Fruit fly (Drosophila melanogaster) whole organism, embryonic: Measurements from ENCODE around the gene CG6607.

Experiments
- BEAF-32 ChIP-seq: fragments of 200-800 bp; sonication (Bioruptor generic); optimal IDR thresholded peaks from 3 replicates; lab custom pipeline; 2017; ENCODE audit warnings: missing biosample characterization, missing genetic modification characterization, mild to moderate bottlenecking, moderate library complexity, missing genetic modification reagents
- Bdp1 ChIP-seq: fragments of 200-800 bp; sonication (Bioruptor generic); optimal IDR thresholded peaks from 3 replicates; lab custom pipeline; 2016; ENCODE audit warnings: missing biosample characterization, missing genetic modification characterization
- CG10267 ChIP-seq: fragments of 200-800 bp; sonication (Bioruptor generic); optimal IDR thresholded peaks from 2 replicates; lab custom pipeline; 2018; ENCODE audit warnings: missing biosample characterization, mild to moderate bottlenecking, missing genetic modification characterization, moderate library complexity
- CG10543 ChIP-seq: fragments of 200-800 bp; sonication (Bioruptor generic); optimal IDR thresholded peaks from 3 replicates; lab custom pipeline; 2017; ENCODE audit warnings: missing biosample characterization, mild to moderate bottlenecking, missing genetic modification characterization, moderate library complexity
- CG11247 ChIP-seq: fragments of 200-800 bp; sonication (Bioruptor generic); IDR thresholded peaks from 2 replicates; pipeline ENCODE4 v1.3.6; 2022; ENCODE audit warnings: missing biosample characterization, missing genetic modification characterization
- CG12155 ChIP-seq: fragments of 200-800 bp; sonication (Bioruptor generic); optimal IDR thresholded peaks from 3 replicates; lab custom pipeline; 2016; ENCODE audit warnings: missing biosample characterization, missing genetic modification characterization
- CG12219 ChIP-seq: fragments of 200-800 bp; sonication (Bioruptor generic); optimal IDR thresholded peaks from 3 replicates; lab custom pipeline; 2018; ENCODE audit warnings: missing biosample characterization, mild to moderate bottlenecking, missing genetic modification characterization
- CG12769 ChIP-seq: fragments of 200-800 bp; sonication (Bioruptor generic); optimal IDR thresholded peaks from 2 replicates; lab custom pipeline; 2019; ENCODE audit warnings: missing biosample characterization, mild to moderate bottlenecking, missing genetic modification characterization, moderate library complexity
- CG1529 ChIP-seq: fragments of 200-800 bp; sonication (Bioruptor generic); optimal IDR thresholded peaks from 3 replicates; lab custom pipeline; 2018; ENCODE audit warnings: missing biosample characterization, missing genetic modification characterization
- CG15696 ChIP-seq: fragments of 200-800 bp; sonication (Bioruptor generic); optimal IDR thresholded peaks from 2 replicates; lab custom pipeline; 2019; ENCODE audit warnings: missing biosample characterization, mild to moderate bottlenecking, missing genetic modification characterization, moderate library complexity
- CG18764 ChIP-seq: fragments of 200-800 bp; sonication (Bioruptor generic); optimal IDR thresholded peaks from 3 replicates; lab custom pipeline; 2016; ENCODE audit warnings: missing biosample characterization, missing genetic modification characterization
- CG30431 ChIP-seq: fragments of 200-800 bp; sonication (Bioruptor generic); optimal IDR thresholded peaks from 2 replicates; lab custom pipeline; 2017; ENCODE audit warnings: missing biosample characterization, missing genetic modification characterization
- CG32772 ChIP-seq: fragments of 200-800 bp; sonication (Bioruptor generic); IDR thresholded peaks from 2 replicates; pipeline ENCODE4 v1.3.6; 2022; ENCODE audit warnings: missing biosample characterization, missing genetic modification characterization
- CG33213 ChIP-seq: fragments of 200-800 bp; sonication (Bioruptor generic); optimal IDR thresholded peaks from 3 replicates; lab custom pipeline; 2016; ENCODE audit warnings: missing biosample characterization, missing genetic modification characterization
- CG3726 ChIP-seq: fragments of 200-800 bp; sonication (Bioruptor generic); IDR thresholded peaks from 3 replicates; pipeline ENCODE4, ENCODE4 v1.3.6; 2022; ENCODE audit warnings: missing biosample characterization, missing genetic modification characterization
- CG4730 ChIP-seq: fragments of 200-800 bp; sonication (Bioruptor generic); IDR thresholded peaks from 2 replicates; pipeline ENCODE4 v1.3.6; 2022; ENCODE audit warnings: missing biosample characterization, missing genetic modification characterization
- CG6813 ChIP-seq: fragments of 200-800 bp; sonication (Bioruptor generic); optimal IDR thresholded peaks from 2 replicates; lab custom pipeline; 2017; ENCODE audit warnings: missing biosample characterization, missing genetic modification characterization, mild to moderate bottlenecking, moderate library complexity, missing genetic modification reagents
- CG6854 ChIP-seq: fragments of 200-800 bp; sonication (Bioruptor generic); optimal IDR thresholded peaks from 3 replicates; lab custom pipeline; 2017; ENCODE audit warnings: missing biosample characterization, mild to moderate bottlenecking, missing genetic modification characterization
- CG8290 ChIP-seq, 3 experiments: fragments of 200-800 bp; sonication (Bioruptor generic); optimal IDR thresholded peaks; 2 replicates each; lab custom pipeline; 2016 to 2019; ENCODE audit warnings: missing biosample characterization in 3 of 3, missing genetic modification characterization in 3 of 3, mild to moderate bottlenecking in 2 of 3, moderate library complexity in 1 of 3
- CG9437 ChIP-seq: fragments of 200-800 bp; sonication (Bioruptor generic); optimal IDR thresholded peaks from 2 replicates; lab custom pipeline; 2018; ENCODE audit warnings: missing biosample characterization, mild to moderate bottlenecking, missing genetic modification characterization
- CG9797 ChIP-seq: fragments of 200-800 bp; sonication (Bioruptor generic); optimal IDR thresholded peaks from 3 replicates; lab custom pipeline; 2018; ENCODE audit warnings: missing biosample characterization, mild to moderate bottlenecking, missing genetic modification characterization
- Dll ChIP-seq: fragments of 200-800 bp; sonication (Bioruptor generic); IDR thresholded peaks from 4 replicates; pipeline ENCODE4 v1.3.6; 2022; ENCODE audit warnings: missing biosample characterization, missing genetic modification characterization; ENCODE audit not compliant: partially characterized antibody
- Dp ChIP-seq: fragments of 200-800 bp; sonication (Bioruptor generic); optimal IDR thresholded peaks from 2 replicates; lab custom pipeline; 2018; ENCODE audit warnings: missing biosample characterization, mild to moderate bottlenecking, missing genetic modification characterization, moderate library complexity
- E2f2 ChIP-seq: fragments of 200-800 bp; sonication (Bioruptor generic); IDR thresholded peaks from 2 replicates; pipeline ENCODE4 v1.3.6; 2022; ENCODE audit warnings: missing biosample characterization, missing genetic modification characterization
- Ets65A ChIP-seq: fragments of 200-800 bp; sonication (Bioruptor generic); peaks from one replicate; lab custom pipeline; 2016; ENCODE audit warnings: missing biosample characterization, missing genetic modification characterization
- HLH4C ChIP-seq: fragments of 200-800 bp; sonication (Bioruptor generic); IDR thresholded peaks from 3 replicates; pipeline ENCODE4 v1.3.6; 2022; ENCODE audit warnings: missing biosample characterization, missing genetic modification characterization; ENCODE audit not compliant: partially characterized antibody
- HmgZ ChIP-seq: fragments of 200-800 bp; sonication (Bioruptor generic); optimal IDR thresholded peaks from 2 replicates; lab custom pipeline; 2018; ENCODE audit warnings: missing biosample characterization, mild to moderate bottlenecking, missing genetic modification characterization
- Hr39 ChIP-seq: fragments of >200 bp; optimal IDR thresholded peaks from 2 replicates; lab custom pipeline; 2017
- NK7.1 ChIP-seq: fragments of 200-800 bp; sonication (Bioruptor generic); optimal IDR thresholded peaks from 3 replicates; lab custom pipeline; 2016; ENCODE audit warnings: missing biosample characterization, missing genetic modification characterization
- Ssrp ChIP-seq: fragments of 200-800 bp; sonication (Bioruptor generic); optimal IDR thresholded peaks from 2 replicates; lab custom pipeline; 2018; ENCODE audit warnings: missing biosample characterization, mild to moderate bottlenecking, missing genetic modification characterization, moderate library complexity
- Trl ChIP-seq, 3 experiments: fragments of >200 bp in 2 of 3; fragments of 200-800 bp in 1 of 3; sonication (Bioruptor generic) in 1 of 3; optimal IDR thresholded peaks; 2 replicates in 1 of 3; 3 replicates in 2 of 3; lab custom pipeline; 2016 to 2017; ENCODE audit warnings: missing biosample characterization in 1 of 3, missing genetic modification characterization in 1 of 3
- Usf ChIP-seq: fragments of 200-800 bp; sonication (Bioruptor generic); optimal IDR thresholded peaks from 2 replicates; lab custom pipeline; 2017; ENCODE audit warnings: missing genotype, missing biosample characterization, missing genetic modification characterization
- Vsx1 ChIP-seq: fragments of 200-800 bp; sonication (Bioruptor generic); optimal IDR thresholded peaks from 2 replicates; lab custom pipeline; 2017; ENCODE audit warnings: missing biosample characterization, mild to moderate bottlenecking, missing genetic modification characterization, missing genetic modification reagents
- al ChIP-seq: fragments of 200-800 bp; sonication (Bioruptor generic); IDR thresholded peaks from 2 replicates; pipeline ENCODE4 v1.3.6; 2022; ENCODE audit warnings: missing biosample characterization, missing genetic modification characterization
- ap ChIP-seq: fragments of 200-800 bp; sonication (Bioruptor generic); IDR thresholded peaks from 2 replicates; pipeline ENCODE4 v1.3.6; 2022; ENCODE audit warnings: missing biosample characterization, missing genetic modification characterization
- disco-r ChIP-seq: fragments of 200-800 bp; sonication (Bioruptor generic); optimal IDR thresholded peaks from 2 replicates; lab custom pipeline; 2016; ENCODE audit warnings: missing biosample characterization, missing genetic modification characterization
- ems ChIP-seq: fragments of 200-800 bp; sonication (Bioruptor generic); optimal IDR thresholded peaks from 3 replicates; lab custom pipeline; 2016; ENCODE audit warnings: missing biosample characterization, missing genetic modification characterization
- ftz-f1 ChIP-seq: fragments of 200-800 bp; sonication (Bioruptor generic); optimal IDR thresholded peaks from 2 replicates; lab custom pipeline; 2016; ENCODE audit warnings: missing biosample characterization, missing genetic modification characterization
- grn ChIP-seq: fragments of 200-800 bp; sonication (Bioruptor generic); optimal IDR thresholded peaks from 3 replicates; lab custom pipeline; 2017; ENCODE audit warnings: missing biosample characterization, missing genetic modification characterization
- luna ChIP-seq: fragments of 200-800 bp; sonication (Bioruptor generic); optimal IDR thresholded peaks from 2 replicates; lab custom pipeline; 2016; ENCODE audit warnings: missing biosample characterization, missing genetic modification characterization
- nerfin-1 ChIP-seq: fragments of 200-800 bp; sonication (Bioruptor generic); optimal IDR thresholded peaks from 3 replicates; lab custom pipeline; 2019; ENCODE audit warnings: missing biosample characterization, mild to moderate bottlenecking, missing genetic modification characterization, moderate library complexity
- nom ChIP-seq: fragments of 200-800 bp; sonication (Bioruptor generic); optimal IDR thresholded peaks from 2 replicates; lab custom pipeline; 2017; ENCODE audit warnings: missing biosample characterization, missing genetic modification characterization, mild to moderate bottlenecking, moderate library complexity, missing genetic modification reagents
- oc ChIP-seq: fragments of 200-800 bp; sonication (Bioruptor generic); optimal IDR thresholded peaks from 2 replicates; lab custom pipeline; 2018; ENCODE audit warnings: missing biosample characterization, mild to moderate bottlenecking, missing genetic modification characterization, moderate library complexity
- p53 ChIP-seq: fragments of 200-800 bp; sonication (Bioruptor generic); optimal IDR thresholded peaks from 2 replicates; lab custom pipeline; 2016; ENCODE audit warnings: missing biosample characterization, missing genetic modification characterization
- pb ChIP-seq: fragments of 200-800 bp; sonication (Bioruptor generic); optimal IDR thresholded peaks from 3 replicates; lab custom pipeline; 2016; ENCODE audit warnings: missing biosample characterization, missing genetic modification characterization
- salm ChIP-seq: fragments of 200-800 bp; sonication (Bioruptor generic); optimal IDR thresholded peaks from 2 replicates; lab custom pipeline; 2018; ENCODE audit warnings: missing biosample characterization, mild to moderate bottlenecking, missing genetic modification characterization
- scrt ChIP-seq: fragments of 200-800 bp; sonication (Bioruptor generic); optimal IDR thresholded peaks from 2 replicates; lab custom pipeline; 2018; ENCODE audit warnings: missing biosample characterization, mild to moderate bottlenecking, missing genetic modification characterization, moderate library complexity
- sima ChIP-seq: fragments of 200-800 bp; sonication (Bioruptor generic); optimal IDR thresholded peaks from 2 replicates; lab custom pipeline; 2016; ENCODE audit warnings: missing biosample characterization, missing genetic modification characterization
- tap ChIP-seq: fragments of 200-800 bp; optimal IDR thresholded peaks from 3 replicates; lab custom pipeline; 2019; ENCODE audit warnings: missing biosample characterization, mild to moderate bottlenecking, missing genetic modification characterization, moderate library complexity

The CG6607 gene

DNA sequence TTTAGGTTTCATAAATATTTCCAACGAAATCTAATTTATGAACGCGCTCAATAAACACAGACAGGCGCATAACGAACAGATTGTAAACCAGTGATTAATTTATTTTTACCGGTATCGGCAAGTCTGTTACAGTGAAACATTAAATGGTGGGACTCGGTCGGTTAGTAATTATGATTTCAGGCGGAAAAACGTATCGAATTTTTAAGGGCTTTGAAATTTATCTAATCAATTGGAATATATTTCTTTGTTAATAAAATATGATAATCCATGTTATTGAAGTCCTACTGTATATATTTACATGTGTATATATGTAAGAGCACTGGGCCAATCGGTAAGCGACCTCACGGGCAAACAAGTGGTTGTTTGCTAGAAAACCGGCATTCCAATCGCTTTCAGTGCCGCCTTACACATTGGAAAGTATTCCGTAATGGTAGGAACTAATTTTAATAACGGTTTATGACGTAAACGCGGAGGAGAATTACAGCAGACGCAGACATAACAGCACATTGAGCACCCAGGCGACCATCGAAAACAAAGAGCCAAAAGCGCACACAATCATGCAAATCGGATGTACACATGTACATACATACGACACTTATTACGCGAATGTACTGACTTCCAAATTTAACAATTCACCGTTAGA, 15.3 kb downstream of the CG6607 start (continued):
- TF ChIP-seq grn = peak; percentile 57
- no peak for TF ChIP-seq CG33213
- peak; percentile 95 for TF ChIP-seq CG10543
- peak; percentile 91 for TF ChIP-seq ap
- TF ChIP-seq CG32772 = peak; percentile 93
- peak; percentile 72 for TF ChIP-seq CG10267 (tag; lab: Kevin White, UChicago)
- peak; percentile 49 for TF ChIP-seq Usf (GFP tag; lab: Kevin White, UChicago)
- peak; percentile 94 for TF ChIP-seq CG4730 (GFP tag; lab: Robert Waterston, UW)
- TF ChIP-seq nom (GFP tag; lab: Kevin White, UChicago) = no peak
- TF ChIP-seq CG12219 = peak; percentile 93
- TF ChIP-seq al = peak; percentile 95
- TF ChIP-seq Ssrp = peak; percentile 85
- no peak for TF ChIP-seq CG9797
- TF ChIP-seq salm (tag; lab: Kevin White, UChicago) = peak; percentile 88
- TF ChIP-seq p53 = peak; percentile 17
- peak; percentile 88 for TF ChIP-seq luna (GFP tag; lab: Kevin White, UChicago)
- TF ChIP-seq Dp = peak; percentile 1
- TF ChIP-seq NK7.1 (GFP tag; lab: Kevin White, UChicago) = peak; percentile 50
- peak; percentile 86 for TF ChIP-seq nerfin-1 (tag; lab: Kevin White, UChicago)
- TF ChIP-seq CG3726 (GFP tag; lab: Robert Waterston, UW) = peak; percentile 85
- peak; percentile 78 for TF ChIP-seq CG6854 (GFP tag; lab: Kevin White, UChicago)
- peak; percentile 2 for TF ChIP-seq BEAF-32 (GFP tag; lab: Kevin White, UChicago)
- TF ChIP-seq CG12155 = peak; percentile 92
- TF ChIP-seq Bdp1 = peak; percentile 78
- TF ChIP-seq E2f2 = peak; percentile 78
- TF ChIP-seq CG15696 = peak; percentile 53
- TF ChIP-seq CG12769 = peak; percentile 98
- peak; percentile 30 for TF ChIP-seq pb
- peak; percentile 76 for TF ChIP-seq Vsx1 (GFP tag; lab: Kevin White, UChicago)
- TF ChIP-seq sima = peak; percentile 52
- no peak for TF ChIP-seq Trl (optimal IDR thresholded peaks at IDR 0.05; lab: Kevin White, UChicago)
- TF ChIP-seq Trl (GFP tag; optimal IDR thresholded peaks at IDR 0.05; lab: Kevin White, UChicago) = peak; percentile 79
- TF ChIP-seq CG30431 = peak; percentile 77
- peak; percentile 83 for TF ChIP-seq CG1529 (GFP tag; lab: Kevin White, UChicago)
- TF ChIP-seq ems (GFP tag; lab: Kevin White, UChicago) = peak; percentile 91
- peak; percentile 13 for TF ChIP-seq ftz-f1 (GFP tag; lab: Kevin White, UChicago)
- TF ChIP-seq Dll = no peak
- no peak for TF ChIP-seq scrt (GFP tag; lab: Kevin White, UChicago)
- peak; percentile 67 for TF ChIP-seq disco-r (GFP tag; lab: Kevin White, UChicago)
- peak; percentile 86 for TF ChIP-seq CG6813 (GFP tag; lab: Kevin White, UChicago)
- TF ChIP-seq CG18764 = peak; percentile 58
- peak; percentile 95 for TF ChIP-seq Ets65A (GFP tag; lab: Kevin White, UChicago)
- peak; percentile 94 for TF ChIP-seq oc
- TF ChIP-seq HmgZ = peak; percentile 97
- TF ChIP-seq CG8290 (GFP tag; optimal IDR thresholded peaks at IDR 0.05; lab: Kevin White, UChicago) = no peak
- TF ChIP-seq CG8290 (tag; optimal IDR thresholded peaks at IDR 0.05; lab: Kevin White, UChicago) = no peak
- no peak for TF ChIP-seq Hr39
- TF ChIP-seq HLH4C (GFP tag; lab: Robert Waterston, UW) = no peak
- peak; percentile 97 for TF ChIP-seq CG11247 (GFP tag; lab: Robert Waterston, UW)
- TF ChIP-seq tap (tag; lab: Kevin White, UChicago) = peak; percentile 96
- TF ChIP-seq CG9437 (GFP tag; lab: Kevin White, UChicago) = peak; percentile 87
